Fruit fly (Drosophila melanogaster) whole organism, embryonic: ENCODE results near the gene Lmpt.

Source experiments
- ATbp ChIP-seq: fragments of 200-800 bp; sonication (Bioruptor generic); optimal IDR thresholded peaks from 2 replicates; lab custom pipeline; 2017; ENCODE audit warnings: missing biosample characterization, mild to moderate bottlenecking, missing genetic modification characterization, missing genetic modification reagents
- Ada2b ChIP-seq: fragments of 200-800 bp; sonication (Bioruptor generic); IDR thresholded peaks from 2 replicates; pipeline ENCODE4 v1.3.6; 2022; ENCODE audit warnings: missing biosample characterization, missing genetic modification characterization
- Bgb ChIP-seq: fragments of 200-800 bp; sonication (Bioruptor generic); IDR thresholded peaks from 2 replicates; pipeline ENCODE4 v1.3.6; 2022; ENCODE audit warnings: missing biosample characterization, missing genetic modification characterization; ENCODE audit not compliant: partially characterized antibody
- BtbVII ChIP-seq: fragments of 200-800 bp; sonication (Bioruptor generic); optimal IDR thresholded peaks from 3 replicates; lab custom pipeline; 2017; ENCODE audit warnings: missing biosample characterization, mild to moderate bottlenecking, missing genetic modification characterization
- CG11456 ChIP-seq: fragments of 200-800 bp; sonication (Bioruptor generic); IDR thresholded peaks from 3 replicates; pipeline ENCODE4 v1.3.6; 2022; ENCODE audit warnings: missing biosample characterization, missing genetic modification characterization
- CG14014 ChIP-seq: fragments of 200-800 bp; sonication (Bioruptor generic); IDR thresholded peaks from 2 replicates; pipeline ENCODE4 v1.3.6; 2022; ENCODE audit warnings: missing biosample characterization, missing genetic modification characterization
- CG14965 ChIP-seq: fragments of 200-800 bp; sonication (Bioruptor generic); optimal IDR thresholded peaks from 2 replicates; lab custom pipeline; 2016; ENCODE audit warnings: missing biosample characterization, missing genetic modification characterization, borderline replicate concordance
- CG15601 ChIP-seq: fragments of 200-800 bp; sonication (Bioruptor generic); optimal IDR thresholded peaks from 3 replicates; lab custom pipeline; 2019; ENCODE audit warnings: missing biosample characterization, mild to moderate bottlenecking, missing genetic modification characterization, moderate library complexity
- CG1602 ChIP-seq: fragments of 200-800 bp; sonication (Bioruptor generic); optimal IDR thresholded peaks from 3 replicates; lab custom pipeline; 2016; ENCODE audit warnings: missing biosample characterization, missing genetic modification characterization
- CG17385 ChIP-seq: fragments of 200-800 bp; sonication (Bioruptor generic); optimal IDR thresholded peaks from 3 replicates; lab custom pipeline; 2018; ENCODE audit warnings: missing biosample characterization, mild to moderate bottlenecking, missing genetic modification characterization
- CG30403 ChIP-seq: fragments of 200-800 bp; sonication (Bioruptor generic); optimal IDR thresholded peaks from 3 replicates; lab custom pipeline; 2016; ENCODE audit warnings: missing biosample characterization, missing genetic modification characterization
- CG31388 ChIP-seq: fragments of 200-800 bp; sonication (Bioruptor generic); optimal IDR thresholded peaks from 2 replicates; lab custom pipeline; 2016; ENCODE audit warnings: missing biosample characterization, missing genetic modification characterization
- CG34224 ChIP-seq: fragments of 200-800 bp; sonication (Bioruptor generic); IDR thresholded peaks from 3 replicates; pipeline ENCODE4 v1.3.6; 2022; ENCODE audit warnings: missing biosample characterization, missing genetic modification characterization; ENCODE audit not compliant: partially characterized antibody
- CG34376 ChIP-seq: fragments of 200-800 bp; sonication (Bioruptor generic); optimal IDR thresholded peaks from 2 replicates; lab custom pipeline; 2018; ENCODE audit warnings: missing biosample characterization, mild to moderate bottlenecking, missing genetic modification characterization
- CG34422 ChIP-seq: fragments of 200-800 bp; sonication (Bioruptor generic); IDR thresholded peaks from 3 replicates; pipeline ENCODE4 v1.3.6; 2022; ENCODE audit warnings: missing biosample characterization, missing genetic modification characterization
- CG42726 ChIP-seq: fragments of 200-800 bp; sonication (Bioruptor generic); IDR thresholded peaks from 2 replicates; pipeline ENCODE4 v1.3.6; 2022; ENCODE audit warnings: missing biosample characterization, missing genetic modification characterization; ENCODE audit not compliant: partially characterized antibody
- CG7745 ChIP-seq: fragments of 200-800 bp; sonication (Bioruptor generic); optimal IDR thresholded peaks from 2 replicates; lab custom pipeline; 2018; ENCODE audit warnings: missing biosample characterization, mild to moderate bottlenecking, missing genetic modification characterization, moderate library complexity
- CG9437 ChIP-seq: fragments of 200-800 bp; sonication (Bioruptor generic); optimal IDR thresholded peaks from 2 replicates; lab custom pipeline; 2018; ENCODE audit warnings: missing biosample characterization, mild to moderate bottlenecking, missing genetic modification characterization
- CG9932 ChIP-seq: fragments of 200-800 bp; sonication (Bioruptor generic); IDR thresholded peaks from 2 replicates; pipeline ENCODE4 v1.3.6; 2022; ENCODE audit warnings: missing biosample characterization, missing genetic modification characterization
- Camta ChIP-seq: fragments of 200-800 bp; sonication (Bioruptor generic); optimal IDR thresholded peaks from 2 replicates; lab custom pipeline; 2016; ENCODE audit warnings: missing biosample characterization, missing genetic modification characterization
- D19A ChIP-seq: fragments of 200-800 bp; optimal IDR thresholded peaks from 3 replicates; lab custom pipeline; 2019; ENCODE audit warnings: missing biosample characterization, mild to moderate bottlenecking, missing genetic modification characterization, moderate library complexity
- Dip3 ChIP-seq: fragments of 200-800 bp; sonication (Bioruptor generic); optimal IDR thresholded peaks from 3 replicates; lab custom pipeline; 2016; ENCODE audit warnings: missing biosample characterization, missing genetic modification characterization
- Dp ChIP-seq: fragments of 200-800 bp; sonication (Bioruptor generic); optimal IDR thresholded peaks from 2 replicates; lab custom pipeline; 2018; ENCODE audit warnings: missing biosample characterization, mild to moderate bottlenecking, missing genetic modification characterization, moderate library complexity
- Gsc ChIP-seq: fragments of 200-800 bp; sonication (Bioruptor generic); IDR thresholded peaks from 2 replicates; pipeline ENCODE4 v1.3.6; 2022; ENCODE audit warnings: missing biosample characterization, missing genetic modification characterization
- Gug ChIP-seq: fragments of 200-800 bp; sonication (Bioruptor generic); IDR thresholded peaks from 4 replicates; pipeline ENCODE4 v1.3.6; 2022; ENCODE audit warnings: missing biosample characterization, missing genetic modification characterization
- H15 ChIP-seq: fragments of 200-800 bp; sonication (Bioruptor generic); IDR thresholded peaks from 3 replicates; pipeline ENCODE4 v1.3.6; 2022; ENCODE audit warnings: missing biosample characterization, missing genetic modification characterization
- HmgD ChIP-seq: fragments of 200-800 bp; sonication (Bioruptor generic); optimal IDR thresholded peaks from 3 replicates; lab custom pipeline; 2016; ENCODE audit warnings: missing biosample characterization, missing genetic modification characterization
- NC2β ChIP-seq: fragments of 200-800 bp; sonication (Bioruptor generic); optimal IDR thresholded peaks from 2 replicates; lab custom pipeline; 2016; ENCODE audit warnings: missing biosample characterization, missing genetic modification characterization
- Side ChIP-seq: fragments of 200-800 bp; sonication (Bioruptor generic); optimal IDR thresholded peaks from 2 replicates; lab custom pipeline; 2016; ENCODE audit warnings: missing biosample characterization, missing genetic modification characterization
- Sry-δ ChIP-seq: fragments of 200-800 bp; sonication (Bioruptor generic); optimal IDR thresholded peaks from 2 replicates; lab custom pipeline; 2016; ENCODE audit warnings: missing biosample characterization, missing genetic modification characterization
- bsh ChIP-seq, 2 experiments: fragments of 200-800 bp; sonication (Bioruptor generic); optimal IDR thresholded peaks; 2 replicates each; lab custom pipeline; 2017 to 2018; ENCODE audit warnings: mild to moderate bottlenecking in 2 of 2, missing biosample characterization in 2 of 2, missing genetic modification characterization in 2 of 2, moderate library complexity in 1 of 2
- dysf ChIP-seq: fragments of 200-800 bp; sonication (Bioruptor generic); IDR thresholded peaks from 3 replicates; pipeline ENCODE4 v1.3.6; 2022; ENCODE audit warnings: missing biosample characterization, missing genetic modification characterization
- eyg ChIP-seq: fragments of 200-800 bp; sonication (Bioruptor generic); optimal IDR thresholded peaks from 3 replicates; lab custom pipeline; 2016; ENCODE audit warnings: missing biosample characterization, missing genetic modification characterization
- fd102C ChIP-seq: fragments of 200-800 bp; sonication (Bioruptor generic); optimal IDR thresholded peaks from 2 replicates; lab custom pipeline; 2018; ENCODE audit warnings: missing biosample characterization, mild to moderate bottlenecking, missing genetic modification characterization, moderate library complexity
- fd96Cb ChIP-seq: fragments of 200-800 bp; sonication (Bioruptor generic); optimal IDR thresholded peaks from 2 replicates; lab custom pipeline; 2018; ENCODE audit warnings: missing biosample characterization, mild to moderate bottlenecking, missing genetic modification characterization, moderate library complexity
- kay ChIP-seq: fragments of 200-800 bp; sonication (Bioruptor generic); optimal IDR thresholded peaks from 2 replicates; lab custom pipeline; 2016; ENCODE audit warnings: missing biosample characterization, missing genetic modification characterization
- knrl ChIP-seq: fragments of 200-800 bp; sonication (Bioruptor generic); IDR thresholded peaks from 3 replicates; pipeline ENCODE4 v1.3.6; 2022; ENCODE audit warnings: missing biosample characterization, missing genetic modification characterization; ENCODE audit not compliant: partially characterized antibody
- lov ChIP-seq, 2 experiments: fragments of 200-800 bp in 1 of 2; fragments of >200 bp in 1 of 2; sonication (Bioruptor generic) in 1 of 2; IDR thresholded peaks in 1 of 2; optimal IDR thresholded peaks in 1 of 2; 2 replicates in 1 of 2; 3 replicates in 1 of 2; pipeline versions ENCODE4 v1.3.6 to Lab custom; 2017 to 2022; ENCODE audit warnings: missing biosample characterization in 1 of 2, missing genetic modification characterization in 1 of 2
- mam ChIP-seq: fragments of 200-800 bp; sonication (Bioruptor generic); optimal IDR thresholded peaks from 3 replicates; lab custom pipeline; 2016; ENCODE audit warnings: missing biosample characterization, missing genetic modification characterization
- mirr ChIP-seq: fragments of 200-800 bp; sonication (Bioruptor generic); optimal IDR thresholded peaks from 3 replicates; lab custom pipeline; 2018; ENCODE audit warnings: missing biosample characterization, mild to moderate bottlenecking, missing genetic modification characterization
- pan ChIP-seq, 4 experiments: fragments of >200 bp in 3 of 4; fragments of 200-800 bp in 1 of 4; sonication (Bioruptor generic) in 1 of 4; optimal IDR thresholded peaks in 3 of 4; IDR thresholded peaks in 1 of 4; 2 replicates each; pipeline versions ENCODE4 v1.3.6 to Lab custom; 2017 to 2022; ENCODE audit warnings: missing biosample characterization in 2 of 4, missing genetic modification characterization in 2 of 4, mixed read lengths in 1 of 4
- pfk ChIP-seq: fragments of 200-800 bp; sonication (Bioruptor generic); optimal IDR thresholded peaks from 2 replicates; lab custom pipeline; 2018; ENCODE audit warnings: missing biosample characterization, mild to moderate bottlenecking, missing genetic modification characterization, moderate library complexity
- pita ChIP-seq: fragments of 200-800 bp; sonication (Bioruptor generic); optimal IDR thresholded peaks from 2 replicates; lab custom pipeline; 2017; ENCODE audit warnings: missing biosample characterization, mild to moderate bottlenecking, missing genetic modification characterization
- scrt ChIP-seq: fragments of 200-800 bp; sonication (Bioruptor generic); optimal IDR thresholded peaks from 2 replicates; lab custom pipeline; 2018; ENCODE audit warnings: missing biosample characterization, mild to moderate bottlenecking, missing genetic modification characterization, moderate library complexity
- slbo ChIP-seq: fragments of 200-800 bp; sonication (Bioruptor generic); IDR thresholded peaks from 2 replicates; pipeline ENCODE4 v1.3.6; 2022; ENCODE audit warnings: missing biosample characterization, missing genetic modification characterization
- sug ChIP-seq: fragments of 200-800 bp; optimal IDR thresholded peaks from 2 replicates; lab custom pipeline; 2019; ENCODE audit warnings: missing biosample characterization, mild to moderate bottlenecking, missing genetic modification characterization, moderate library complexity
- tll ChIP-seq, 2 experiments: fragments of 200-800 bp in 1 of 2; fragments of >200 bp in 1 of 2; sonication (Bioruptor generic) in 1 of 2; optimal IDR thresholded peaks; 2 replicates each; lab custom pipeline; 2017 to 2019; ENCODE audit warnings: missing biosample characterization in 2 of 2, missing genetic modification characterization in 2 of 2, mild to moderate bottlenecking in 1 of 2, moderate library complexity in 1 of 2
- trh ChIP-seq: fragments of 200-800 bp; sonication (Bioruptor generic); optimal IDR thresholded peaks from 2 replicates; lab custom pipeline; 2016; ENCODE audit warnings: missing biosample characterization, missing genetic modification characterization
- wor ChIP-seq: fragments of 200-800 bp; sonication (Bioruptor generic); IDR thresholded peaks from 2 replicates; pipeline ENCODE4 v1.3.6; 2022; ENCODE audit warnings: missing biosample characterization, missing genetic modification characterization
- zen2 ChIP-seq: fragments of 200-800 bp; sonication (Bioruptor generic); IDR thresholded peaks from 3 replicates; pipeline ENCODE4 v1.3.6; 2022; ENCODE audit warnings: missing biosample characterization, missing genetic modification characterization; ENCODE audit not compliant: partially characterized antibody

Gene Lmpt

DNA sequence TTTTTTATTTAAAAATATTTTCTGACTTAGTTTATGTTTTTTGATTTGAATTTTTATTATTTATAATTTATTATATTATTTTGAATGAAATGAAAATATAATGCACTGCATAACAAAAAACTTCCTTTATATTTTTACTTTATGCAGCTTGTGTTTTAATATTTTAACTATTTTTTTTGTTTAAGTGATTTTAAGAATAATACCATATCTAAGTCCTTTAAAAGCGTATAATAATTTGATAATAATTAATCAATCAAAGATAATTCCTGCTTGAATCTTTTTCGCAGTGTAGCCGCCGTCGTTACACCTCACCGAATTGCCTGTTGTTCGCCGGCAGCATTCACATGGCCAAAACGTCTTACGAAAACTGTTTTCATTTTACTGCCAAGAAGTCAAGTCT lies 39.9 kb upstream of the Lmpt start (continued):
- TF ChIP-seq Gug (GFP tag; lab: Robert Waterston, UW) = no peak
- TF ChIP-seq dysf (GFP tag; lab: Robert Waterston, UW) = no peak; the same call in 2 of the 3 replicates
- TF ChIP-seq trh (GFP tag; lab: Kevin White, UChicago) = no peak
- TF ChIP-seq CG31388 (GFP tag; lab: Kevin White, UChicago) = no peak
- no peak for TF ChIP-seq CG34224
- TF ChIP-seq Dp (GFP tag; lab: Kevin White, UChicago) = no peak
- TF ChIP-seq bsh (GFP tag; optimal IDR thresholded peaks at IDR 0.05; lab: Kevin White, UChicago) = peak in 1 of 2 experiments; percentile 10
- TF ChIP-seq eyg (GFP tag; lab: Kevin White, UChicago) = no peak
- no peak for TF ChIP-seq CG34422
- no peak for TF ChIP-seq CG34376
- TF ChIP-seq Gsc (GFP tag; lab: Robert Waterston, UW) = no peak
- no peak for TF ChIP-seq slbo
- TF ChIP-seq Ada2b = peak; percentile 21; the same call in 1 of the 2 replicates
- no peak for TF ChIP-seq wor
- peak; percentile 7 for TF ChIP-seq fd96Cb (tag; lab: Kevin White, UChicago)
- no peak for TF ChIP-seq HmgD
- TF ChIP-seq Side (GFP tag; lab: Kevin White, UChicago) = no peak
- TF ChIP-seq mirr = no peak
- no peak for TF ChIP-seq NC2β (GFP tag; lab: Kevin White, UChicago)
- no peak for TF ChIP-seq CG1602 (GFP tag; lab: Kevin White, UChicago)
- no peak for TF ChIP-seq D19A (tag; lab: Kevin White, UChicago)
- no peak for TF ChIP-seq zen2 (GFP tag; lab: Robert Waterston, UW)
- no peak for TF ChIP-seq Camta (GFP tag; lab: Kevin White, UChicago)
- no peak for TF ChIP-seq pan (optimal IDR thresholded peaks at IDR 0.05; lab: Kevin White, UChicago)
- no peak for TF ChIP-seq pan (GFP tag; optimal IDR thresholded peaks at IDR 0.05 in 1 of 2, IDR thresholded peaks at IDR 0.05 in 1 of 2)
- TF ChIP-seq CG11456 (GFP tag; lab: Robert Waterston, UW) = no peak
- no peak for TF ChIP-seq ATbp (GFP tag; lab: Kevin White, UChicago)
- TF ChIP-seq pfk (GFP tag; lab: Kevin White, UChicago) = no peak
- TF ChIP-seq CG9932 (GFP tag; lab: Robert Waterston, UW) = no peak
- TF ChIP-seq scrt (GFP tag; lab: Kevin White, UChicago) = no peak
- no peak for TF ChIP-seq Bgb (GFP tag; lab: Robert Waterston, UW)
- TF ChIP-seq CG14965 (GFP tag; lab: Kevin White, UChicago) = no peak
- TF ChIP-seq H15 (GFP tag; lab: Robert Waterston, UW) = no peak
- TF ChIP-seq kay (GFP tag; lab: Kevin White, UChicago) = no peak
- TF ChIP-seq CG9437 (GFP tag; lab: Kevin White, UChicago) = peak; percentile 45
- TF ChIP-seq pita (GFP tag; lab: Kevin White, UChicago) = no peak
- TF ChIP-seq CG42726 = no peak
- TF ChIP-seq Dip3 (GFP tag; lab: Kevin White, UChicago) = no peak
- no peak for TF ChIP-seq sug (tag; lab: Kevin White, UChicago)
- TF ChIP-seq fd102C = no peak
- no peak for TF ChIP-seq CG14014 (GFP tag; lab: Robert Waterston, UW)
- TF ChIP-seq Sry-δ (GFP tag; lab: Kevin White, UChicago) = no peak
- no peak for TF ChIP-seq knrl (GFP tag; lab: Robert Waterston, UW)
- no peak for TF ChIP-seq CG7745 (tag; lab: Kevin White, UChicago)
- TF ChIP-seq lov (optimal IDR thresholded peaks at IDR 0.05; lab: Kevin White, UChicago) = no peak
- no peak for TF ChIP-seq lov (GFP tag; IDR thresholded peaks at IDR 0.05; lab: Robert Waterston, UW)
- no peak for TF ChIP-seq CG15601
- TF ChIP-seq mam (GFP tag; lab: Kevin White, UChicago) = no peak
- TF ChIP-seq CG30403 (GFP tag; lab: Kevin White, UChicago) = peak; percentile 17
- no peak for TF ChIP-seq tll (GFP tag; optimal IDR thresholded peaks at IDR 0.05; lab: Kevin White, UChicago)
- peak; percentile 14 for TF ChIP-seq CG17385 (GFP tag; lab: Kevin White, UChicago)
- TF ChIP-seq BtbVII (GFP tag; lab: Kevin White, UChicago) = no peak
